Worm (Caenorhabditis elegans): Measurements from ENCODE around the gene snx-14.
A peak's percentile ranks its signal among the peaks of the same experiment; 100 is the strongest.

Gene snx-14

DNA sequence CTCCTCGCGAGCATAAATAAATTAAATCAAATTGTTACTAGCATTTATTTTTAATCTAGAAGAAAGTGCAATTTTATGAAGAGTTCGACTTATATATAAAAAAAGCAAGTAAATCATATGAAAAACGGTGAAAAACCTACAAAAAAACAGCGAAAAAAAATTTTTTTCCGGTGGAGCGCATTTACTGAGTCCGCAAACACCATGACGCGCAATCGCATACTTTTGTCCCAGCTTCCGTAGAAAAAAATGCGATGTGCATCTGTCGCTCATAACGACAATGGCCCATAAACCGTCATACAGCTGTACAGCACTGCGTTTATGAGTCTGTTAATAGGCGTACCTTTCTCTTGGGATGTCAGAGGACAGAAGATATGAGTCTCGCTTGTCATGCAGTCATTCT lies 53.8 kb downstream of the snx-14 start (continued):
- TF ChIP-seq nhr-47 (tag; optimal IDR thresholded peaks at IDR 0.05) (peak; percentile 76), elt-3 (tag; optimal IDR thresholded peaks at IDR 0.05) (no peak), fkh-4 (tag; optimal IDR thresholded peaks at IDR 0.05; ENCODE audit: borderline replicate concordance) (no peak), swsn-7 (tag; optimal IDR thresholded peaks at IDR 0.05) (peak; percentile 58), fkh-10 (GFP tag; optimal IDR thresholded peaks at IDR 0.05) (peak; percentile 5), isw-1 (GFP tag; IDR thresholded peaks at IDR 0.05) (peak; percentile 48), mdl-1 (tag; optimal IDR thresholded peaks at IDR 0.05) (no peak), lsy-2 (tag; optimal IDR thresholded peaks at IDR 0.05) (peak; percentile 64 to 75), alr-1 (tag; optimal IDR thresholded peaks at IDR 0.05; ENCODE audit: borderline replicate concordance) (no peak), lin-15B (tag; optimal IDR thresholded peaks at IDR 0.05) (peak; percentile 69), Y116A8C.19 (tag; optimal IDR thresholded peaks at IDR 0.05; ENCODE audit: borderline replicate concordance) (no peak), fkh-8 (tag; optimal IDR thresholded peaks at IDR 0.05) (peak; percentile 25), lin-39 (tag; optimal IDR thresholded peaks at IDR 0.05) (peak; percentile 16), unc-98 (GFP tag; IDR thresholded peaks at IDR 0.05) (no peak), jun-1 (tag; optimal IDR thresholded peaks at IDR 0.05) (no peak), ceh-90 (tag; optimal IDR thresholded peaks at IDR 0.05) (no peak), tbx-2 (tag; optimal IDR thresholded peaks at IDR 0.05) (peak; percentile 60), nhr-90 (tag; optimal IDR thresholded peaks at IDR 0.05; ENCODE audit: poor library complexity) (peak; percentile 58), lin-13 (GFP tag; optimal IDR thresholded peaks at IDR 0.05) (peak; percentile 36), ceh-63 (GFP tag; optimal IDR thresholded peaks at IDR 0.05) (no peak), nhr-77 (tag; optimal IDR thresholded peaks at IDR 0.05) (no peak), egl-27 (tag; optimal IDR thresholded peaks at IDR 0.05) (no peak), C16A3.4 (tag; optimal IDR thresholded peaks at IDR 0.05) (peak; percentile 40), hlh-17 (GFP tag; optimal IDR thresholded peaks at IDR 0.05; ENCODE audit: borderline replicate concordance) (no peak), snu-23 (GFP tag; optimal IDR thresholded peaks at IDR 0.05) (peak; percentile 77), ceh-88 (GFP tag; IDR thresholded peaks at IDR 0.05) (no peak), ces-1 (GFP tag; optimal IDR thresholded peaks at IDR 0.05) (no peak), pag-3 (tag; optimal IDR thresholded peaks at IDR 0.05; ENCODE audit: borderline replicate concordance, insufficient read depth) (no peak), efl-3 (GFP tag; optimal IDR thresholded peaks at IDR 0.05) (no peak), elt-2 (tag; optimal IDR thresholded peaks at IDR 0.05) (no peak), xbp-1 (tag; optimal IDR thresholded peaks at IDR 0.05) (peak; percentile 68), nhr-71 (tag; optimal IDR thresholded peaks at IDR 0.05) (peak; percentile 75), aly-2 (tag; optimal IDR thresholded peaks at IDR 0.05) (no peak), dpl-1 (GFP tag; optimal IDR thresholded peaks at IDR 0.05) (peak; percentile 65 to 79 (median 73)), ets-5 (GFP tag; IDR thresholded peaks at IDR 0.05) (no peak), fos-1 (tag; optimal IDR thresholded peaks at IDR 0.05) (no peak), ztf-4 (tag; optimal IDR thresholded peaks at IDR 0.05) (no peak), zag-1 (tag; optimal IDR thresholded peaks at IDR 0.05) (no peak), aha-1 (tag; optimal IDR thresholded peaks at IDR 0.05) (no peak), ceh-8 (GFP tag; optimal IDR thresholded peaks at IDR 0.05) (no peak), C34B4.2 (tag; optimal IDR thresholded peaks at IDR 0.05) (no peak), zip-4 (GFP tag; optimal IDR thresholded peaks at IDR 0.05) (no peak)

DNA sequence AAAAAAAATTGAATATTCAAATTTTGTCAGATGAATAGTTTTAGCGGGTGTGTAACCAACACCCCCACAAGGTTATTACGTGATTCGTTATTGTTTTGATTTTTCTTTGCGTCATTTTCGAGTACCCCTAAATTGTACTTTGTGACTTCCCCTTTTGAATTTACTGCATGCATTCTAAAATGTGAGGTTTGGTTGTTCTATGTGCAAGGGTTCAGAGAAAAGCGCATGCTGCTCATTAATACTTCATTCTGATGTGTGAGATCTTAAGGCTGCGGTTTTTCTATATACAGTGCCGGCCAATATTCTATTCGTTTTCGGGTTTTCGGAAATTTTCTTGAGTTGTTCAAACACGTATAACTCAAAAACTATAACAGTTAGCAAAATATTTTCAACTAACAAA lies 55.6 kb downstream of the snx-14 start:
- peak; percentile 67 for TF ChIP-seq nhr-19 (GFP tag; conservative IDR thresholded peaks at IDR 0.05)
- peak; percentile 52 for TF ChIP-seq nhr-71 (tag; optimal IDR thresholded peaks at IDR 0.05)
- TF ChIP-seq fkh-8 (tag; optimal IDR thresholded peaks at IDR 0.05): peak; percentile 50

Data from whole organism, L1 larva.